Worm (Caenorhabditis elegans) whole organism, mixed stage, embryonic: ENCODE data around the gene srh-125.

Experiments
- M03D4.4 ChIP-seq: sonication (generic microtip); optimal IDR thresholded peaks from 2 replicates; lab custom pipeline; 2017; ENCODE audit warnings: mild to moderate bottlenecking, missing genetic modification characterization, missing compliant biosample characterization
- bed-3 ChIP-seq: fragments of 200-800 bp; sonication (Bioruptor generic); optimal IDR thresholded peaks from 3 replicates; lab custom pipeline; 2018; ENCODE audit warnings: mild to moderate bottlenecking, missing genetic modification characterization, moderate library complexity, missing compliant biosample characterization
- blmp-1 ChIP-seq: fragments of 150-350 bp; optimal IDR thresholded peaks from 2 replicates; lab custom pipeline; 2014; ENCODE audit warnings: missing biosample characterization, missing genetic modification characterization
- ceh-39 ChIP-seq: fragments of 150-350 bp; optimal IDR thresholded peaks from 2 replicates; lab custom pipeline; 2014; ENCODE audit warnings: missing biosample characterization, missing genetic modification characterization
- ceh-43 ChIP-seq: fragments of 200-800 bp; sonication (Bioruptor generic); optimal IDR thresholded peaks from 2 replicates; lab custom pipeline; 2018; ENCODE audit warnings: mild to moderate bottlenecking, missing genetic modification characterization, moderate library complexity, missing compliant biosample characterization
- ceh-83 ChIP-seq: fragments of 200-800 bp; sonication (Bioruptor generic); optimal IDR thresholded peaks from 2 replicates; lab custom pipeline; 2018; ENCODE audit warnings: mild to moderate bottlenecking, missing genetic modification characterization, missing compliant biosample characterization
- ces-1 ChIP-seq: fragments of 150-350 bp; optimal IDR thresholded peaks from 2 replicates; lab custom pipeline; 2014; ENCODE audit warnings: missing biosample characterization, missing genetic modification reagents, missing genetic modification characterization
- cnd-1 ChIP-seq: fragments of 200-800 bp; sonication (Bioruptor generic); optimal IDR thresholded peaks from 2 replicates; lab custom pipeline; 2018; ENCODE audit warnings: mild to moderate bottlenecking, missing genetic modification characterization, missing compliant biosample characterization
- drap-1 ChIP-seq: fragments of 200-800 bp; sonication (Bioruptor generic); optimal IDR thresholded peaks from 3 replicates; lab custom pipeline; 2018; ENCODE audit warnings: mild to moderate bottlenecking, missing genetic modification characterization, missing compliant biosample characterization
- elt-1 ChIP-seq: sonication (generic microtip); optimal IDR thresholded peaks from 2 replicates; lab custom pipeline; 2017; ENCODE audit warnings: missing genetic modification characterization, mild to moderate bottlenecking, missing compliant biosample characterization, antibody characterized with exemption, moderate library complexity, borderline replicate concordance; ENCODE audit not compliant: insufficient read depth
- elt-3 ChIP-seq: fragments of 150-350 bp; optimal IDR thresholded peaks from 2 replicates; lab custom pipeline; 2014; ENCODE audit warnings: missing biosample characterization, missing genetic modification characterization
- flh-1 ChIP-seq: fragments of 200-800 bp; sonication (Bioruptor generic); optimal IDR thresholded peaks from 2 replicates; lab custom pipeline; 2018; ENCODE audit warnings: mild to moderate bottlenecking, missing genetic modification characterization, moderate library complexity, missing compliant biosample characterization
- hlh-1 ChIP-seq: fragments of 150-350 bp; optimal IDR thresholded peaks from 2 replicates; lab custom pipeline; 2014; ENCODE audit warnings: missing biosample characterization, missing genetic modification reagents, missing genetic modification characterization
- lin-13 ChIP-seq: fragments of 150-350 bp; optimal IDR thresholded peaks from 2 replicates; lab custom pipeline; 2014; ENCODE audit warnings: missing biosample characterization, missing genetic modification characterization
- lin-32 ChIP-seq: fragments of 200-800 bp; sonication (Bioruptor generic); optimal IDR thresholded peaks from 2 replicates; lab custom pipeline; 2018; ENCODE audit warnings: mild to moderate bottlenecking, missing genetic modification characterization, missing compliant biosample characterization
- mab-5 ChIP-seq: fragments of 150-350 bp; optimal IDR thresholded peaks from 2 replicates; lab custom pipeline; 2014; ENCODE audit warnings: missing biosample characterization, missing genetic modification characterization
- mep-1 ChIP-seq: fragments of 150-350 bp; optimal IDR thresholded peaks from 2 replicates; lab custom pipeline; 2017; ENCODE audit warnings: missing biosample characterization, missing genetic modification reagents, missing genetic modification characterization, inconsistent platforms
- mls-2 ChIP-seq: sonication (generic microtip); optimal IDR thresholded peaks from 2 replicates; lab custom pipeline; 2016; ENCODE audit warnings: mild to moderate bottlenecking, missing genetic modification characterization, moderate library complexity, missing compliant biosample characterization
- nhr-12 ChIP-seq: fragments of 150-350 bp; optimal IDR thresholded peaks from 2 replicates; lab custom pipeline; 2014; ENCODE audit warnings: missing biosample characterization, missing genetic modification characterization
- nhr-2 ChIP-seq: fragments of 150-350 bp; optimal IDR thresholded peaks from 2 replicates; lab custom pipeline; 2014; ENCODE audit warnings: missing biosample characterization, missing genetic modification characterization
- nhr-237 ChIP-seq: fragments of 150-350 bp; optimal IDR thresholded peaks from 2 replicates; lab custom pipeline; 2014; ENCODE audit warnings: missing biosample characterization, missing genetic modification characterization
- nhr-28 ChIP-seq: fragments of 150-350 bp; optimal IDR thresholded peaks from 2 replicates; lab custom pipeline; 2014; ENCODE audit warnings: missing biosample characterization, missing genetic modification characterization
- pha-4 ChIP-seq: fragments of 150-350 bp; optimal IDR thresholded peaks from 2 replicates; lab custom pipeline; 2018; ENCODE audit warnings: missing biosample characterization, missing genetic modification reagents, missing genetic modification characterization
- sem-2 ChIP-seq: fragments of 200-800 bp; sonication (Bioruptor generic); optimal IDR thresholded peaks from 2 replicates; lab custom pipeline; 2018; ENCODE audit warnings: mild to moderate bottlenecking, missing genetic modification characterization, missing compliant biosample characterization
- snpc-4 ChIP-seq: fragments of 150-350 bp; optimal IDR thresholded peaks from 2 replicates; lab custom pipeline; 2014; ENCODE audit warnings: missing biosample characterization, missing genetic modification characterization
- sptf-1 ChIP-seq: sonication (generic microtip); optimal IDR thresholded peaks from 2 replicates; lab custom pipeline; 2017; ENCODE audit warnings: mild to moderate bottlenecking, missing genetic modification characterization, moderate library complexity, missing compliant biosample characterization
- tbx-8 ChIP-seq: fragments of 200-800 bp; sonication (Bioruptor generic); optimal IDR thresholded peaks from 2 replicates; lab custom pipeline; 2018; ENCODE audit warnings: mild to moderate bottlenecking, missing genetic modification characterization, moderate library complexity, missing compliant biosample characterization
- unc-120 ChIP-seq: sonication (generic microtip); optimal IDR thresholded peaks from 2 replicates; lab custom pipeline; 2017; ENCODE audit warnings: missing genetic modification characterization, missing compliant biosample characterization; ENCODE audit not compliant: poor library complexity, severe bottlenecking
- unc-62 ChIP-seq: fragments of 150-350 bp; optimal IDR thresholded peaks from 2 replicates; lab custom pipeline; 2014; ENCODE audit warnings: missing biosample characterization, missing genetic modification reagents, missing genetic modification characterization
- zip-8 ChIP-seq: fragments of 150-350 bp; optimal IDR thresholded peaks from 2 replicates; lab custom pipeline; 2014; ENCODE audit warnings: missing biosample characterization, missing genetic modification characterization
- ztf-11 ChIP-seq: fragments of 150-350 bp; optimal IDR thresholded peaks from 2 replicates; lab custom pipeline; 2014; ENCODE audit warnings: missing biosample characterization, missing genetic modification characterization

Gene srh-125

ce11 chrV:7501194-7501593 lies 24.5 kb upstream of the srh-125 start:
- TF ChIP-seq M03D4.4 (no peak), mab-5 (tag; lab: Kevin White, UChicago) (no peak), ces-1 (no peak), ceh-39 (tag; lab: Kevin White, UChicago) (no peak), ceh-83 (GFP tag; lab: Kevin White, UChicago) (no peak), nhr-237 (tag; lab: Kevin White, UChicago) (no peak), hlh-1 (tag; lab: Kevin White, UChicago) (no peak), bed-3 (GFP tag; lab: Kevin White, UChicago) (no peak), lin-13 (tag; lab: Kevin White, UChicago) (no peak), unc-62 (no peak), pha-4 (no peak), elt-1 (tag; lab: Kevin White, UChicago) (no peak)

- TF ChIP-seq nhr-2 (tag; lab: Kevin White, UChicago), result no peak
- no peak for TF ChIP-seq drap-1 (GFP tag; lab: Kevin White, UChicago)
- TF ChIP-seq nhr-28 (tag; lab: Kevin White, UChicago), result no peak
- TF ChIP-seq lin-13 (tag; lab: Kevin White, UChicago), result no peak
- no peak for TF ChIP-seq cnd-1 (tag; lab: Kevin White, UChicago)
- no peak for TF ChIP-seq flh-1 (GFP tag; lab: Kevin White, UChicago)
- no peak for TF ChIP-seq ceh-39 (tag; lab: Kevin White, UChicago)
- TF ChIP-seq ceh-43 (GFP tag; lab: Kevin White, UChicago), result no peak
- TF ChIP-seq ztf-11, result no peak
- TF ChIP-seq lin-32 (GFP tag; lab: Kevin White, UChicago), result no peak
- TF ChIP-seq tbx-8, result no peak
- TF ChIP-seq nhr-237 (tag; lab: Kevin White, UChicago), result no peak
These were observed 20.8 kb upstream of the srh-125 start, which contains the start of gene srh-79 for ce11 chrV:7497440-7497839. srh-79 (plus strand) TSS chrV:7497740.

ce11 chrV:7495189-7495588 lies 18.5 kb upstream of the srh-125 start, which contains the start of gene srbc-11:
srbc-11 (minus strand) TSS chrV:7495289.
- TF ChIP-seq unc-62 (no peak), blmp-1 (tag; lab: Kevin White, UChicago) (no peak), mls-2 (no peak), ceh-43 (GFP tag; lab: Kevin White, UChicago) (no peak), elt-1 (tag; lab: Kevin White, UChicago) (no peak), sptf-1 (tag; lab: Kevin White, UChicago) (no peak), unc-120 (tag; lab: Kevin White, UChicago) (no peak), nhr-2 (tag; lab: Kevin White, UChicago) (no peak), elt-3 (no peak), nhr-28 (tag; lab: Kevin White, UChicago) (no peak), hlh-1 (tag; lab: Kevin White, UChicago) (no peak), nhr-237 (tag; lab: Kevin White, UChicago) (no peak), ztf-11 (no peak)

- TF ChIP-seq tbx-8 (no peak), M03D4.4 (no peak), nhr-28 (tag; lab: Kevin White, UChicago) (no peak), mls-2 (no peak), elt-1 (tag; lab: Kevin White, UChicago) (no peak), mab-5 (tag; lab: Kevin White, UChicago) (no peak), pha-4 (no peak), hlh-1 (tag; lab: Kevin White, UChicago) (no peak), nhr-237 (tag; lab: Kevin White, UChicago) (no peak), nhr-2 (tag; lab: Kevin White, UChicago) (no peak), bed-3 (GFP tag; lab: Kevin White, UChicago) (no peak), nhr-12 (tag; lab: Kevin White, UChicago) (no peak)
These were observed 16.3 kb upstream of the srh-125 start, which contains the start of gene srbc-10 for ce11 chrV:7492924-7493323. srbc-10 (minus strand) TSS chrV:7493024.

DNA sequence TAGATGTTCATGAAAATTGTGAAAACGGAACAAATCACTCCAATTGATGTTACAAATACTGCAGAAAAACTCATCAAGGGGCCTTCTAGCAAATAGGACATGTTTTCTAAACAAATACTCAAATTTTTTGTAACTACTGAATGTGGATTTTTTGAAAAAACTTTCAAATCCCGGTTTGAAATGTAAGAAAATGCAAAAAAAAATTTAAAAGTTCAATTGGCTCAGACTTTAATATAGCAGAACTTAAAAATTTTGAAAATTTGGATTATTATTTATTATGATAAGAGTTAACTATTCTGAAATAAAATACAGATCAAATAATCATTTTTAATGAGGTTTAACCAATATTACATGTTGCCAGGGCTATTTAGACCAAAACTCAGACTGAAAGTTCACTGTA lies 13.7 kb upstream of the srh-125 start, which contains the start of gene srbc-9:
srbc-9 (minus strand) TSS at position 101 of the 400 bp plus-strand sequence.
- TF ChIP-seq bed-3 (GFP tag; lab: Kevin White, UChicago) (no peak), nhr-2 (tag; lab: Kevin White, UChicago) (no peak), nhr-12 (tag; lab: Kevin White, UChicago) (no peak), lin-13 (tag; lab: Kevin White, UChicago) (no peak), sem-2 (GFP tag; lab: Kevin White, UChicago) (no peak), mep-1 (no peak), blmp-1 (tag; lab: Kevin White, UChicago) (no peak), flh-1 (GFP tag; lab: Kevin White, UChicago) (no peak), nhr-28 (tag; lab: Kevin White, UChicago) (no peak), ztf-11 (no peak), unc-62 (no peak), pha-4 (no peak), ces-1 (no peak), zip-8 (tag; lab: Kevin White, UChicago) (no peak), ceh-39 (tag; lab: Kevin White, UChicago) (no peak), snpc-4 (tag; lab: Kevin White, UChicago) (no peak), elt-3 (no peak), ceh-43 (GFP tag; lab: Kevin White, UChicago) (no peak)
